Fruit fly (Drosophila melanogaster): ENCODE results near the gene dco.

dco gene

DNA sequence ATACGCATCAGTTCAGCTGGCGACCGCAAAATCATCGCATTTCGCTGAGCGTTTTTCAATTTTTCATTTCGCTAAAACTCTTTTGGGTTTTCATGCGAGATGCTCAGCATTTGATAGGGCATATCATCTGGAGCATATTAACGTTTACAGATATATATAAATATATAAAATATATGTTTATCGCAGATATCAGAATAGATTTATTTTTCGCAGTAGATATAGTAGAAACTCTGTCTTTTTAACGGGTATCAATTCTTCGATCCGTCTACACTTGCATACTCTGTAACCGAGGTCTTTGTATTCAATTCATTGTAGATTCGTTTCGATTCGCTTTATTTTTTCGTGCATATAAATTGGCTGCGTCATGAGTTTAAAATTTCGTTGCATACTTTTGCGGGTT is 41.3 kb downstream of the dco start (continued):
- no peak for TF ChIP-seq Optix (GFP tag; IDR thresholded peaks at IDR 0.05)
- no peak for TF ChIP-seq YL-1 (GFP tag; optimal IDR thresholded peaks at IDR 0.05)
- TF ChIP-seq ase (GFP tag; IDR thresholded peaks at IDR 0.05) = 0 out of 3 replicates have a peak, but pooled peaks have one; percentile 10
- TF ChIP-seq bsh (GFP tag; optimal IDR thresholded peaks at IDR 0.05) = no peak
- TF ChIP-seq lmd (GFP tag; IDR thresholded peaks at IDR 0.05) = peak; percentile 23; the same call in 1 of the 2 replicates
- peak; percentile 6 for TF ChIP-seq caup (GFP tag; optimal IDR thresholded peaks at IDR 0.05; ENCODE audit: severe bottlenecking)
- 0 out of 3 replicates have a peak, but pooled peaks have one; percentile 28 for TF ChIP-seq ken (GFP tag; IDR thresholded peaks at IDR 0.05)
- TF ChIP-seq MTF-1 (GFP tag; optimal IDR thresholded peaks at IDR 0.05; ENCODE audit: borderline replicate concordance) = no peak
- TF ChIP-seq CG7839 (tag; optimal IDR thresholded peaks at IDR 0.05) = peak; percentile 46
- no peak for TF ChIP-seq gce (GFP tag; IDR thresholded peaks at IDR 0.05)
- peak; percentile 18 for TF ChIP-seq tio (GFP tag; optimal IDR thresholded peaks at IDR 0.05)
- TF ChIP-seq z (GFP tag; IDR thresholded peaks at IDR 0.05) = no peak
- TF ChIP-seq Ada2b (GFP tag; IDR thresholded peaks at IDR 0.05) = peak; percentile 32; the same call in 1 of the 2 replicates
- TF ChIP-seq CG10147 (GFP tag; optimal IDR thresholded peaks at IDR 0.05) = no peak
- TF ChIP-seq CG12104 (GFP tag; optimal IDR thresholded peaks at IDR 0.05) = no peak
- no peak for TF ChIP-seq ftz-f1 (GFP tag; optimal IDR thresholded peaks at IDR 0.05)
- peak; percentile 11 for TF ChIP-seq CG3281 (GFP tag; optimal IDR thresholded peaks at IDR 0.05)
- no peak for TF ChIP-seq ato (GFP tag; IDR thresholded peaks at IDR 0.05; ENCODE audit: partially characterized antibody)
- TF ChIP-seq CG8924 (tag; optimal IDR thresholded peaks at IDR 0.05) = no peak
- TF ChIP-seq CG11696 (GFP tag; IDR thresholded peaks at IDR 0.05) = 0 out of 2 replicates have a peak, but pooled peaks have one; percentile 16
- no peak for TF ChIP-seq fd102C (GFP tag; optimal IDR thresholded peaks at IDR 0.05)
- no peak for TF ChIP-seq pros (GFP tag; optimal IDR thresholded peaks at IDR 0.05)
- no peak for TF ChIP-seq CG30020 (tag; optimal IDR thresholded peaks at IDR 0.05)
- TF ChIP-seq CG17912 (GFP tag; optimal IDR thresholded peaks at IDR 0.05) = no peak
- no peak for TF ChIP-seq hth (optimal IDR thresholded peaks at IDR 0.05)
- TF ChIP-seq CG31224 (GFP tag; IDR thresholded peaks at IDR 0.05) = no peak
- no peak for TF ChIP-seq Meics (GFP tag; optimal IDR thresholded peaks at IDR 0.05)
- TF ChIP-seq prd (optimal IDR thresholded peaks at IDR 0.05) = no peak
- peak; percentile 52; the same call in 2 of the 3 replicates for TF ChIP-seq prd (GFP tag; IDR thresholded peaks at IDR 0.05)
- peak; percentile 70 for TF ChIP-seq CG32532 (GFP tag; IDR thresholded peaks at IDR 0.05)
- peak; percentile 55 for TF ChIP-seq Ptx1 (GFP tag; IDR thresholded peaks at IDR 0.05)
- TF ChIP-seq Xbp1 (GFP tag; optimal IDR thresholded peaks at IDR 0.05) = peak; percentile 20
- no peak for TF ChIP-seq CG1832 (GFP tag; optimal IDR thresholded peaks at IDR 0.05)
- no peak for TF ChIP-seq Lhr (GFP tag; optimal IDR thresholded peaks at IDR 0.05)
- no peak for TF ChIP-seq Dref (GFP tag; IDR thresholded peaks at IDR 0.05)
- no peak for TF ChIP-seq scrt (GFP tag; optimal IDR thresholded peaks at IDR 0.05)
- no peak for TF ChIP-seq Ssrp (tag; optimal IDR thresholded peaks at IDR 0.05)
- TF ChIP-seq pfk (GFP tag; optimal IDR thresholded peaks at IDR 0.05) = no peak
- TF ChIP-seq danr (GFP tag; IDR thresholded peaks at IDR 0.05) = no peak
- TF ChIP-seq HLH3B (GFP tag; IDR thresholded peaks at IDR 0.05) = peak; percentile 33; the same call in 1 of the 2 replicates
- TF ChIP-seq grn (GFP tag; optimal IDR thresholded peaks at IDR 0.05) = no peak
- TF ChIP-seq CG18619 (GFP tag; optimal IDR thresholded peaks at IDR 0.05) = no peak
- no peak for TF ChIP-seq E2f2 (GFP tag; IDR thresholded peaks at IDR 0.05)
- no peak for TF ChIP-seq CG12071 (GFP tag; optimal IDR thresholded peaks at IDR 0.05)
- TF ChIP-seq Adf1 (GFP tag; IDR thresholded peaks at IDR 0.05) = no peak
- TF ChIP-seq da (GFP tag; optimal IDR thresholded peaks at IDR 0.05) = no peak
- TF ChIP-seq CG10366 (GFP tag; IDR thresholded peaks at IDR 0.05) = peak; percentile 24; the same call in 1 of the 2 replicates
- no peak for TF ChIP-seq Abd-B (GFP tag; optimal IDR thresholded peaks at IDR 0.05)
- TF ChIP-seq ttk (GFP tag; IDR thresholded peaks at IDR 0.05) = 0 out of 2 replicates have a peak, but pooled peaks have one; percentile 13
- TF ChIP-seq grau (tag; optimal IDR thresholded peaks at IDR 0.05) = peak; percentile 13
- TF ChIP-seq ewg (GFP tag; optimal IDR thresholded peaks at IDR 0.05) = no peak
